Fruit fly (Drosophila melanogaster) whole organism, pupa: ENCODE results near the gene CG14785.

ENCODE experiments used
- CG15710 ChIP-seq: fragments of 200-800 bp; sonication (Bioruptor generic); optimal IDR thresholded peaks from 2 replicates; lab custom pipeline; 2018; ENCODE audit warnings: missing biosample characterization, mild to moderate bottlenecking, missing genetic modification characterization, moderate library complexity
- CG8159 ChIP-seq: fragments of 200-800 bp; sonication (Bioruptor generic); optimal IDR thresholded peaks from 3 replicates; lab custom pipeline; 2018; ENCODE audit warnings: missing biosample characterization, mild to moderate bottlenecking, missing genetic modification characterization, moderate library complexity
- CG9948 ChIP-seq: fragments of 200-800 bp; sonication (Bioruptor generic); optimal IDR thresholded peaks from 2 replicates; lab custom pipeline; 2018; ENCODE audit warnings: missing biosample characterization, mild to moderate bottlenecking, missing genetic modification characterization, moderate library complexity
- EcR ChIP-seq: fragments of 200-800 bp; sonication (Bioruptor generic); optimal IDR thresholded peaks from 3 replicates; lab custom pipeline; 2019; ENCODE audit warnings: missing biosample characterization, missing genetic modification characterization, mild to moderate bottlenecking, moderate library complexity, missing genetic modification reagents
- Pif1A ChIP-seq: fragments of 200-800 bp; sonication (Bioruptor generic); optimal IDR thresholded peaks from 3 replicates; lab custom pipeline; 2016; ENCODE audit warnings: missing biosample characterization, missing genetic modification characterization
- Pif1B ChIP-seq: fragments of 200-800 bp; sonication (Bioruptor generic); optimal IDR thresholded peaks from 3 replicates; lab custom pipeline; 2016; ENCODE audit warnings: missing biosample characterization, missing genetic modification characterization
- gl ChIP-seq: fragments of 200-800 bp; sonication (Bioruptor generic); optimal IDR thresholded peaks from 2 replicates; lab custom pipeline; 2018; ENCODE audit warnings: missing biosample characterization, mild to moderate bottlenecking, missing genetic modification characterization

DNA sequence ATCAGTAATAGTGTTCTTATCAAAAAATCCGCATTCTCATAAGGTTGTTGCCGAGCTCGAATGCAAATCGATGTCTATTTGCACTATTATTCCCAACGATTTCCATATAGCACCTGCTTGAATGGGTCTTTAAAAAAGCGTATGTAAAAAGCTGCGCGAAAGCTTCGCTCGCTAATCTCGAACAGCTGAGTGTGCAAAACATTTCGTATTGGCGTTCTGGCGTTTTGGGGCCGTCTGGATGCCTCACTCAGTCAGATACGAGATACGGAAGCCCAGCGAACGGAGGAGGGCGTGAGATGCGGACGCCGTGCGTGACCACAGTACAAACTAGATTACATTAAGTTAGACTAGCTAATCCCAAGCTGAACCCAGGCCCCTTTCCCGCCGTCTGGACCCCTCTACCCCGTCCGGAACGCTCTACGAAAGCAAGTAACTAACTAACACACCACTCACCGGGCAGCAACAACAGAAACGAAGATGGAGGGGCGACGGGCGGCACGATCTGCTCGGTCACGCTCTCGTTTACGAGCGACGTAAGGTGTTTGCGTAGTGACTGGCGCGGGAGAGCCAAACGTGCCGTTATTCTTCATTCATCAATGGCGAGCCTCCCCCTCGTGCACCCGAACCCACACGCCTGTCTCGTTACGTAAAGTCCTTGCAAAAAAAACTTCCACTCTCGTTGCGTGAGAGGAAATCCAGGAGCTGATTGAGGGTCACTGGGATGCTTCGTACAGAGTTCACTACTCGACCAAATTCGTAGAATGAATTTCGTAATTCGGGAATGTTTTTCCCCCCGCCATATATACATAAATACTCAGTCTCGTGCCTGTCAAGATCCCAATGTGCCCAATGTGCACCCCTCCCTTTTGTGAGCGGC is 9.9 kb upstream of the CG14785 start:
- no peak for TF ChIP-seq Pif1A (GFP tag; lab: Kevin White, UChicago)
- TF ChIP-seq CG8159 = no peak
- TF ChIP-seq EcR (GFP tag; lab: Kevin White, UChicago) = no peak
- no peak for TF ChIP-seq CG15710
- no peak for TF ChIP-seq gl (tag; lab: Kevin White, UChicago)
- TF ChIP-seq CG9948 (tag; lab: Kevin White, UChicago) = no peak
- no peak for TF ChIP-seq Pif1B (GFP tag; lab: Kevin White, UChicago)
